Fruit fly (Drosophila melanogaster): Measurements from ENCODE around the gene CG1309.

The CG1309 gene

dm6 chr3L:4296760-4297159 lies 37.5 kb downstream of the CG1309 start:
- TF ChIP-seq usp (GFP tag; optimal IDR thresholded peaks at IDR 0.05) (no peak), EcR (GFP tag; optimal IDR thresholded peaks at IDR 0.05) (no peak), pan (optimal IDR thresholded peaks at IDR 0.05) (no peak), Dll (optimal IDR thresholded peaks at IDR 0.05) (no peak), CG8478 (optimal IDR thresholded peaks at IDR 0.05) (no peak), psq (optimal IDR thresholded peaks at IDR 0.05) (no peak)

dm6 chr3L:4302088-4302487 lies 42.9 kb downstream of the CG1309 start:
- TF ChIP-seq psq (optimal IDR thresholded peaks at IDR 0.05) (no peak), EcR (GFP tag; optimal IDR thresholded peaks at IDR 0.05) (no peak), usp (GFP tag; optimal IDR thresholded peaks at IDR 0.05) (no peak), Dll (optimal IDR thresholded peaks at IDR 0.05) (no peak), CG8478 (optimal IDR thresholded peaks at IDR 0.05) (no peak), pan (optimal IDR thresholded peaks at IDR 0.05) (no peak)

dm6 chr3L:4304244-4304959 lies 45.2 kb downstream of the CG1309 start:
- no peak for TF ChIP-seq psq (optimal IDR thresholded peaks at IDR 0.05)
- TF ChIP-seq usp (GFP tag; optimal IDR thresholded peaks at IDR 0.05) = no peak
- no peak for TF ChIP-seq Dll (optimal IDR thresholded peaks at IDR 0.05)
- TF ChIP-seq CG8478 (optimal IDR thresholded peaks at IDR 0.05) = no peak
- no peak for TF ChIP-seq EcR (GFP tag; optimal IDR thresholded peaks at IDR 0.05)
- TF ChIP-seq pan (optimal IDR thresholded peaks at IDR 0.05) = no peak

- TF ChIP-seq usp (GFP tag; optimal IDR thresholded peaks at IDR 0.05) (no peak), psq (optimal IDR thresholded peaks at IDR 0.05) (no peak), pan (optimal IDR thresholded peaks at IDR 0.05) (no peak), EcR (GFP tag; optimal IDR thresholded peaks at IDR 0.05) (no peak)
Measured at dm6 chr3L:4307691-4308383, 48.6 kb downstream of the CG1309 start, which contains the start of gene dyl. Gene dyl, minus strand, starts transcription at chr3L:4307718.

dm6 chr3L:4310604-4311003 lies 51.4 kb downstream of the CG1309 start:
- TF ChIP-seq Dll (optimal IDR thresholded peaks at IDR 0.05) (no peak), psq (optimal IDR thresholded peaks at IDR 0.05) (no peak), EcR (GFP tag; optimal IDR thresholded peaks at IDR 0.05) (no peak), pan (optimal IDR thresholded peaks at IDR 0.05) (no peak), usp (GFP tag; optimal IDR thresholded peaks at IDR 0.05) (no peak), CG8478 (optimal IDR thresholded peaks at IDR 0.05) (no peak)

Data from whole organism.